Worm (Caenorhabditis elegans): Measurements from ENCODE around the gene sri-57.

- TF ChIP-seq nhr-77 (tag; optimal IDR thresholded peaks at IDR 0.05) (no peak), gei-8 (GFP tag; optimal IDR thresholded peaks at IDR 0.05) (no peak), lin-13 (GFP tag; optimal IDR thresholded peaks at IDR 0.05) (no peak), lsy-2 (tag; optimal IDR thresholded peaks at IDR 0.05) (no peak), saeg-2 (GFP tag; IDR thresholded peaks at IDR 0.05) (no peak), duxl-1 (tag; optimal IDR thresholded peaks at IDR 0.05; ENCODE audit: poor library complexity) (no peak), lin-39 (tag; optimal IDR thresholded peaks at IDR 0.05) (no peak), mxl-3 (GFP tag; optimal IDR thresholded peaks at IDR 0.05) (no peak), nhr-11 (tag; optimal IDR thresholded peaks at IDR 0.05) (no peak), fkh-10 (GFP tag; optimal IDR thresholded peaks at IDR 0.05) (no peak), tag-97 (GFP tag; IDR thresholded peaks at IDR 0.05) (no peak), unc-130 (GFP tag; optimal IDR thresholded peaks at IDR 0.05) (no peak)
These were observed 45.1 kb upstream of the sri-57 start, which contains the start of gene T05A8.3 for ce11 chrII:2717335-2717734.
